Fruit fly (Drosophila melanogaster) whole organism: ENCODE results near the gene not.

Source experiments
- CG8478 ChIP-seq: fragments of >200 bp; optimal IDR thresholded peaks from 2 replicates; lab custom pipeline; 2018; ENCODE audit warnings: inconsistent platforms
- Dll ChIP-seq: fragments of >200 bp; optimal IDR thresholded peaks from 2 replicates; lab custom pipeline; 2017
- EcR ChIP-seq, 2 experiments: fragments of >200 bp; optimal IDR thresholded peaks; 2 replicates each; lab custom pipeline; 2017; ENCODE audit warnings: missing biosample characterization in 2 of 2, missing genetic modification characterization in 2 of 2, missing genetic modification reagents in 2 of 2
- pan ChIP-seq: fragments of >200 bp; optimal IDR thresholded peaks from 2 replicates; lab custom pipeline; 2017
- psq ChIP-seq: fragments of >200 bp; optimal IDR thresholded peaks from 2 replicates; lab custom pipeline; 2017
- usp ChIP-seq: fragments of >200 bp; optimal IDR thresholded peaks from 2 replicates; lab custom pipeline; 2017; ENCODE audit warnings: missing biosample characterization, missing genetic modification characterization, mixed read lengths

- no peak for TF ChIP-seq EcR (GFP tag; optimal IDR thresholded peaks at IDR 0.05; lab: Kevin White, UChicago)
- no peak for TF ChIP-seq psq (lab: Kevin White, UChicago)
- TF ChIP-seq CG8478 (lab: Kevin White, UChicago): no peak
- TF ChIP-seq pan (lab: Kevin White, UChicago): no peak
- no peak for TF ChIP-seq Dll (lab: Kevin White, UChicago)
- TF ChIP-seq usp: no peak
These were observed 28.3 kb downstream of the not start, which contains the start of gene term for dm6 chr3L:18593671-18594070.
